Worm (Caenorhabditis elegans) whole organism, midembryonic: ENCODE results near the gene cdh-1.

ENCODE experiments used
- T22C8.4 ChIP-seq: fragments of 200-800 bp; sonication (Bioruptor generic); IDR thresholded peaks from 2 replicates; pipeline ENCODE4 v1.3.6; 2022; ENCODE audit warnings: missing genetic modification characterization, missing compliant biosample characterization
- cog-1 ChIP-seq: sonication (generic microtip); optimal IDR thresholded peaks from 2 replicates; lab custom pipeline; 2016; ENCODE audit warnings: missing genetic modification characterization, missing compliant biosample characterization
- med-1 ChIP-seq: sonication (generic microtip); optimal IDR thresholded peaks from 2 replicates; lab custom pipeline; 2017; ENCODE audit warnings: missing genetic modification characterization, mild to moderate bottlenecking, missing compliant biosample characterization, antibody characterized with exemption, missing genetic modification reagents; ENCODE audit not compliant: insufficient read depth
- ztf-23 ChIP-seq: fragments of 200-800 bp; sonication (Bioruptor generic); IDR thresholded peaks from 2 replicates; pipeline ENCODE4 v1.3.6; 2022; ENCODE audit warnings: missing genetic modification reagents, missing genetic modification characterization, missing compliant biosample characterization

ce11 chrIII:2866597-2866996, 44.1 kb upstream of the cdh-1 start:
- no peak for TF ChIP-seq cog-1 (tag; lab: Kevin White, UChicago)
- no peak for TF ChIP-seq ztf-23 (GFP tag; lab: Robert Waterston, UW)
- no peak for TF ChIP-seq med-1 (GFP tag; lab: Kevin White, UChicago)
- no peak for TF ChIP-seq T22C8.4 (GFP tag; lab: Robert Waterston, UW)
